Worm (Caenorhabditis elegans): ENCODE measurements around the gene F59B10.5.

DNA sequence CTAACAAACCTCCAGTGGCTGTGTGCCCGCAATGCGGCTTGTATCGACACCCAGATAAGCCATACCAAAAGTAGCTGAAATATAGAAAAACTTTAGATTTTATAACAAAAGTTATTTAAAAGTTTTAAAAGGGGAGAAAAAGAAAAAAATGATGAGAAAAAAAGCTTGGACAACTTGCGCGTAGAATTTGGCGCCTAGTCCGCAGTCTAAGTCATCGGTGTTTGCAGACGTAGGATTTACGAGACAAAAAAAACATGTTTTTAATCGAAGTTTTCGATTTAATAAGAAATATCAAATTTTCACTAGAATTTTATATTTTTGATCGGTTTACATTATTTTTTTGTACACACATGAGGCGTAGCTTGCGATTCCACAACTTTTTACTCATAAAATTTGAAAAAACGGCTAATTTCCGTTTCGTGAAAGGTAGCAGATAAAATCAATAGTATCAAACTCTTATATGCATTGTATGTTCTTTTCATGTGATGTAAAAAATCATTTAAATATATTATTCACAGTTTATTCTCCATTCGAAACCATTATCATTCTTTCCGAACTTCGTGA is 18.5 kb upstream of the F59B10.5 start, which contains the start of gene pro-1:
- TF ChIP-seq ref-1 (GFP tag; conservative IDR thresholded peaks at IDR 0.05) (no peak), tab-1 (GFP tag; IDR thresholded peaks at IDR 0.05) (no peak), flt-1 (GFP tag; IDR thresholded peaks at IDR 0.05) (peak; percentile 59; the same call in 1 of the 2 replicates), ztf-29 (GFP tag; IDR thresholded peaks at IDR 0.05) (no peak), med-1 (GFP tag; optimal IDR thresholded peaks at IDR 0.05; ENCODE audit: insufficient read depth) (no peak), ztf-23 (GFP tag; IDR thresholded peaks at IDR 0.05) (no peak), klf-2 (GFP tag; conservative IDR thresholded peaks at IDR 0.05) (no peak)

Measured in whole organism, midembryonic.